Worm (Caenorhabditis elegans) whole organism, L1 larva: ENCODE data around the gene sur-7.

Experiments
- C34B4.2 ChIP-seq: sonication (generic microtip); optimal IDR thresholded peaks from 2 replicates; lab custom pipeline; 2017; ENCODE audit warnings: mild to moderate bottlenecking, missing genetic modification characterization, missing compliant biosample characterization
- Y116A8C.19 ChIP-seq: sonication (generic microtip); optimal IDR thresholded peaks from 2 replicates; lab custom pipeline; 2016; ENCODE audit warnings: missing compliant biosample characterization, missing genetic modification characterization, borderline replicate concordance
- aha-1 ChIP-seq: fragments of 150-350 bp; optimal IDR thresholded peaks from 2 replicates; lab custom pipeline; 2014; ENCODE audit warnings: missing biosample characterization, missing genetic modification characterization
- alr-1 ChIP-seq: fragments of 200-800 bp; sonication (Bioruptor generic); optimal IDR thresholded peaks from 2 replicates; lab custom pipeline; 2018; ENCODE audit warnings: borderline replicate concordance, mild to moderate bottlenecking, missing genetic modification characterization, missing compliant biosample characterization
- aly-2 ChIP-seq: fragments of 150-350 bp; optimal IDR thresholded peaks from 2 replicates; lab custom pipeline; 2014; ENCODE audit warnings: missing biosample characterization, missing genetic modification characterization
- blmp-1 ChIP-seq: fragments of 150-350 bp; optimal IDR thresholded peaks from 2 replicates; lab custom pipeline; 2014; ENCODE audit warnings: missing biosample characterization, missing genetic modification characterization
- ceh-63 ChIP-seq: fragments of 200-800 bp; sonication (Bioruptor generic); optimal IDR thresholded peaks from 2 replicates; lab custom pipeline; 2018; ENCODE audit warnings: mild to moderate bottlenecking, missing genetic modification characterization, missing compliant biosample characterization
- ceh-82 ChIP-seq, 3 experiments: fragments of 150-350 bp in 1 of 3; sonication (generic microtip) in 2 of 3; optimal IDR thresholded peaks; 2 replicates each; lab custom pipeline; 2014 to 2017; ENCODE audit warnings: missing biosample characterization in 3 of 3, missing genetic modification characterization in 3 of 3
- ceh-90 ChIP-seq: sonication (generic microtip); optimal IDR thresholded peaks from 2 replicates; lab custom pipeline; 2016; ENCODE audit warnings: missing genetic modification characterization, missing compliant biosample characterization
- dsc-1 ChIP-seq: sonication (generic microtip); optimal IDR thresholded peaks from 2 replicates; lab custom pipeline; 2016; ENCODE audit warnings: mild to moderate bottlenecking, missing genetic modification characterization, missing compliant biosample characterization
- efl-1 ChIP-seq, 4 experiments: fragments of 150-350 bp; optimal IDR thresholded peaks in 3 of 4; peaks in 1 of 4; 1 replicate in 1 of 4; 2 replicates in 3 of 4; lab custom pipeline; 2014; ENCODE audit warnings: missing biosample characterization in 2 of 4, missing genetic modification characterization in 2 of 4, missing genetic modification reagents in 2 of 4
- egl-13 ChIP-seq: sonication (generic microtip); optimal IDR thresholded peaks from 2 replicates; lab custom pipeline; 2016; ENCODE audit warnings: missing genotype, missing genetic modification reagents, missing genetic modification characterization, missing compliant biosample characterization
- elt-3 ChIP-seq, 6 experiments: fragments of 150-350 bp in 1 of 6; sonication (generic microtip); optimal IDR thresholded peaks; 2 replicates each; lab custom pipeline; 2017 to 2018; ENCODE audit warnings: missing biosample characterization in 6 of 6, missing genetic modification characterization in 6 of 6, inconsistent platforms in 1 of 6
- fkh-10 ChIP-seq: sonication (generic microtip); optimal IDR thresholded peaks from 2 replicates; lab custom pipeline; 2017; ENCODE audit warnings: missing biosample characterization, missing genetic modification reagents, missing genetic modification characterization
- fos-1 ChIP-seq: fragments of 150-350 bp; optimal IDR thresholded peaks from 2 replicates; lab custom pipeline; 2014; ENCODE audit warnings: missing biosample characterization, missing genetic modification characterization
- hlh-4 ChIP-seq: sonication (generic microtip); optimal IDR thresholded peaks from 2 replicates; lab custom pipeline; 2016; ENCODE audit warnings: mild to moderate bottlenecking, missing genetic modification characterization, missing compliant biosample characterization
- irx-1 ChIP-seq: sonication (generic microtip); optimal IDR thresholded peaks from 2 replicates; lab custom pipeline; 2016; ENCODE audit warnings: missing genetic modification characterization, missing compliant biosample characterization
- lin-14 ChIP-seq: fragments of 200-800 bp; sonication (Bioruptor generic); optimal IDR thresholded peaks from 2 replicates; lab custom pipeline; 2018; ENCODE audit warnings: mild to moderate bottlenecking, missing genetic modification characterization, moderate library complexity, missing compliant biosample characterization
- lin-35 ChIP-seq, 2 experiments: fragments of 150-350 bp; optimal IDR thresholded peaks; 2 replicates each; lab custom pipeline; 2014; ENCODE audit warnings: missing biosample characterization in 2 of 2, missing genetic modification characterization in 2 of 2, missing genetic modification reagents in 2 of 2
- lin-39 ChIP-seq: fragments of 150-350 bp; optimal IDR thresholded peaks from 2 replicates; lab custom pipeline; 2014; ENCODE audit warnings: missing biosample characterization, missing genetic modification reagents, missing genetic modification characterization
- mab-9 ChIP-seq: fragments of 200-800 bp; sonication (Bioruptor generic); IDR thresholded peaks from 2 replicates; pipeline ENCODE4 v1.3.6; 2022; ENCODE audit warnings: missing genetic modification reagents, missing genetic modification characterization, missing compliant biosample characterization
- mdl-1 ChIP-seq, 2 experiments: fragments of 150-350 bp; optimal IDR thresholded peaks; 2 replicates each; lab custom pipeline; 2014 to 2017; ENCODE audit warnings: missing biosample characterization in 2 of 2, missing genetic modification characterization in 2 of 2, inconsistent platforms in 1 of 2
- mef-2 ChIP-seq: fragments of 150-350 bp; optimal IDR thresholded peaks from 2 replicates; lab custom pipeline; 2014; ENCODE audit warnings: missing biosample characterization, missing genetic modification characterization
- mep-1 ChIP-seq: fragments of 150-350 bp; optimal IDR thresholded peaks from 2 replicates; lab custom pipeline; 2014; ENCODE audit warnings: missing biosample characterization, missing genetic modification characterization
- nhr-11 ChIP-seq: fragments of 150-350 bp; optimal IDR thresholded peaks from 2 replicates; lab custom pipeline; 2014; ENCODE audit warnings: missing biosample characterization, missing genetic modification characterization
- nhr-12 ChIP-seq: sonication (generic microtip); optimal IDR thresholded peaks from 2 replicates; lab custom pipeline; 2017; ENCODE audit warnings: missing biosample characterization, missing genetic modification characterization
- nhr-20 ChIP-seq: sonication (generic microtip); optimal IDR thresholded peaks from 2 replicates; lab custom pipeline; 2016; ENCODE audit warnings: mild to moderate bottlenecking, missing genetic modification characterization, missing compliant biosample characterization
- nhr-47 ChIP-seq: sonication (generic microtip); optimal IDR thresholded peaks from 2 replicates; lab custom pipeline; 2016; ENCODE audit warnings: mild to moderate bottlenecking, missing genetic modification characterization, moderate library complexity, missing compliant biosample characterization
- nhr-71 ChIP-seq: sonication (generic microtip); optimal IDR thresholded peaks from 2 replicates; lab custom pipeline; 2016; ENCODE audit warnings: mild to moderate bottlenecking, missing genetic modification characterization, moderate library complexity, missing compliant biosample characterization
- nhr-76 ChIP-seq: sonication (generic microtip); optimal IDR thresholded peaks from 2 replicates; lab custom pipeline; 2017; ENCODE audit warnings: missing biosample characterization, missing genetic modification characterization
- nhr-84 ChIP-seq: sonication (generic microtip); optimal IDR thresholded peaks from 2 replicates; lab custom pipeline; 2017; ENCODE audit warnings: missing biosample characterization, missing genetic modification characterization
- nhr-85 ChIP-seq: sonication (generic microtip); peaks from one replicate; lab custom pipeline; 2016; ENCODE audit warnings: missing genetic modification characterization, inconsistent platforms, missing compliant biosample characterization
- nhr-90 ChIP-seq: sonication (generic microtip); optimal IDR thresholded peaks from 2 replicates; lab custom pipeline; 2016; ENCODE audit warnings: mild to moderate bottlenecking, missing genetic modification characterization, missing compliant biosample characterization; ENCODE audit not compliant: poor library complexity
- rnt-1 ChIP-seq: sonication (generic microtip); optimal IDR thresholded peaks from 2 replicates; lab custom pipeline; 2016; ENCODE audit warnings: mild to moderate bottlenecking, missing genetic modification characterization, moderate library complexity, missing compliant biosample characterization
- skn-1 ChIP-seq: fragments of 150-350 bp; optimal IDR thresholded peaks from 2 replicates; lab custom pipeline; 2014; ENCODE audit warnings: missing biosample characterization, missing genetic modification characterization
- snpc-4 ChIP-seq: fragments of 150-350 bp; optimal IDR thresholded peaks from 2 replicates; lab custom pipeline; 2014; ENCODE audit warnings: missing biosample characterization, missing genetic modification characterization
- snu-23 ChIP-seq: sonication (generic microtip); optimal IDR thresholded peaks from 2 replicates; lab custom pipeline; 2016; ENCODE audit warnings: missing genetic modification characterization, missing compliant biosample characterization
- sox-4 ChIP-seq: sonication (generic microtip); optimal IDR thresholded peaks from 2 replicates; lab custom pipeline; 2016; ENCODE audit warnings: missing genetic modification characterization, missing compliant biosample characterization
- tbx-2 ChIP-seq: sonication (generic microtip); optimal IDR thresholded peaks from 2 replicates; lab custom pipeline; 2016; ENCODE audit warnings: missing genetic modification characterization, missing compliant biosample characterization
- unc-86 ChIP-seq: sonication (generic microtip); optimal IDR thresholded peaks from 2 replicates; lab custom pipeline; 2016; ENCODE audit warnings: missing genetic modification characterization, missing compliant biosample characterization
- vab-15 ChIP-seq: sonication (generic microtip); optimal IDR thresholded peaks from 2 replicates; lab custom pipeline; 2017; ENCODE audit warnings: missing genotype, mild to moderate bottlenecking, missing genetic modification characterization, missing compliant biosample characterization
- xbp-1 ChIP-seq: sonication (generic microtip); optimal IDR thresholded peaks from 2 replicates; lab custom pipeline; 2016; ENCODE audit warnings: missing genetic modification characterization, missing compliant biosample characterization
- zip-4 ChIP-seq: fragments of 200-800 bp; sonication (Bioruptor generic); optimal IDR thresholded peaks from 2 replicates; lab custom pipeline; 2018; ENCODE audit warnings: mild to moderate bottlenecking, missing genetic modification characterization, moderate library complexity, missing compliant biosample characterization
- ztf-11 ChIP-seq, 2 experiments: sonication (generic microtip); optimal IDR thresholded peaks; 2 replicates each; lab custom pipeline; 2016 to 2017; ENCODE audit warnings: missing genetic modification characterization in 2 of 2, missing biosample characterization in 1 of 2, missing compliant biosample characterization in 1 of 2
- ztf-4 ChIP-seq: fragments of 150-350 bp; optimal IDR thresholded peaks from 2 replicates; lab custom pipeline; 2014; ENCODE audit warnings: missing biosample characterization, missing genetic modification characterization

The sur-7 gene

ce11 chrX:16375807-16376638 lies at the start of gene sur-7:
Gene sur-7 (plus strand): TSS chrX:16376588.
- TF ChIP-seq skn-1 (tag; lab: Kevin White, UChicago) (no peak), fkh-10 (GFP tag; lab: Kevin White, UChicago) (peak; percentile 35), lin-14 (GFP tag; lab: Kevin White, UChicago) (peak; percentile 78), rnt-1 (tag; lab: Kevin White, UChicago) (peak; percentile 63), dsc-1 (tag; lab: Kevin White, UChicago) (no peak), nhr-84 (tag; lab: Kevin White, UChicago) (no peak), xbp-1 (tag; lab: Kevin White, UChicago) (no peak), mep-1 (tag; lab: Kevin White, UChicago) (no peak), fos-1 (no peak), ceh-82 (tag; optimal IDR thresholded peaks at IDR 0.05; lab: Kevin White, UChicago) (no peak), ceh-90 (tag; lab: Kevin White, UChicago) (peak; percentile 54), nhr-20 (tag; lab: Kevin White, UChicago) (no peak)

ce11 chrX:16327229-16327628 lies 49.2 kb upstream of the sur-7 start:
- TF ChIP-seq nhr-90 (tag; lab: Kevin White, UChicago) (peak; percentile 4), irx-1 (no peak), nhr-12 (tag; lab: Kevin White, UChicago) (no peak), C34B4.2 (no peak), aly-2 (tag; lab: Kevin White, UChicago) (no peak), sox-4 (tag; lab: Kevin White, UChicago) (no peak), alr-1 (tag; lab: Kevin White, UChicago) (no peak), efl-1 (optimal IDR thresholded peaks at IDR 0.05; lab: Kevin White, UChicago) (no peak), efl-1 (GFP tag; optimal IDR thresholded peaks at IDR 0.05 in 1 of 2; lab: Kevin White, UChicago) (peak in 1 of 2 experiments; percentile 83), mef-2 (tag; lab: Kevin White, UChicago) (no peak), zip-4 (GFP tag; lab: Kevin White, UChicago) (no peak), ztf-11 (tag; optimal IDR thresholded peaks at IDR 0.05; lab: Kevin White, UChicago) (no peak), lin-39 (tag; lab: Kevin White, UChicago) (no peak), elt-3 (tag; optimal IDR thresholded peaks at IDR 0.05; lab: Kevin White, UChicago) (no peak), snu-23 (GFP tag; lab: Kevin White, UChicago) (peak; percentile 21), lin-14 (GFP tag; lab: Kevin White, UChicago) (no peak), fkh-10 (GFP tag; lab: Kevin White, UChicago) (no peak), aha-1 (tag; lab: Kevin White, UChicago) (no peak), blmp-1 (tag; lab: Kevin White, UChicago) (no peak), tbx-2 (tag; lab: Kevin White, UChicago) (no peak), snpc-4 (tag; lab: Kevin White, UChicago) (no peak), nhr-71 (peak; percentile 30), egl-13 (tag; lab: Kevin White, UChicago) (no peak), dsc-1 (tag; lab: Kevin White, UChicago) (peak; percentile 42), Y116A8C.19 (no peak), vab-15 (tag; lab: Kevin White, UChicago) (no peak), nhr-84 (tag; lab: Kevin White, UChicago) (no peak), nhr-85 (no peak), nhr-47 (tag; lab: Kevin White, UChicago) (peak; percentile 57), unc-86 (tag; lab: Kevin White, UChicago) (no peak), nhr-76 (tag; lab: Kevin White, UChicago) (no peak), ztf-4 (tag; lab: Kevin White, UChicago) (no peak), hlh-4 (tag; lab: Kevin White, UChicago) (no peak), mdl-1 (tag; optimal IDR thresholded peaks at IDR 0.05; lab: Kevin White, UChicago) (no peak), ceh-82 (tag; optimal IDR thresholded peaks at IDR 0.05; lab: Kevin White, UChicago) (no peak), nhr-11 (tag; lab: Kevin White, UChicago) (no peak), ceh-63 (GFP tag; lab: Kevin White, UChicago) (no peak), lin-35 (GFP tag; optimal IDR thresholded peaks at IDR 0.05; lab: Kevin White, UChicago) (no peak), mab-9 (GFP tag; lab: Robert Waterston, UW) (no peak)
